Worm (Caenorhabditis elegans) whole organism, mixed stage, embryonic: ENCODE results near the gene Y43F8B.22.

Source experiments
- bed-3 ChIP-seq: fragments of 200-800 bp; sonication (Bioruptor generic); optimal IDR thresholded peaks from 3 replicates; lab custom pipeline; 2018; ENCODE audit warnings: mild to moderate bottlenecking, missing genetic modification characterization, moderate library complexity, missing compliant biosample characterization
- blmp-1 ChIP-seq: fragments of 150-350 bp; optimal IDR thresholded peaks from 2 replicates; lab custom pipeline; 2014; ENCODE audit warnings: missing biosample characterization, missing genetic modification characterization
- ceh-39 ChIP-seq: fragments of 150-350 bp; optimal IDR thresholded peaks from 2 replicates; lab custom pipeline; 2014; ENCODE audit warnings: missing biosample characterization, missing genetic modification characterization
- ceh-43 ChIP-seq: fragments of 200-800 bp; sonication (Bioruptor generic); optimal IDR thresholded peaks from 2 replicates; lab custom pipeline; 2018; ENCODE audit warnings: mild to moderate bottlenecking, missing genetic modification characterization, moderate library complexity, missing compliant biosample characterization
- ceh-83 ChIP-seq: fragments of 200-800 bp; sonication (Bioruptor generic); optimal IDR thresholded peaks from 2 replicates; lab custom pipeline; 2018; ENCODE audit warnings: mild to moderate bottlenecking, missing genetic modification characterization, missing compliant biosample characterization
- ces-1 ChIP-seq: fragments of 150-350 bp; optimal IDR thresholded peaks from 2 replicates; lab custom pipeline; 2014; ENCODE audit warnings: missing biosample characterization, missing genetic modification reagents, missing genetic modification characterization
- cnd-1 ChIP-seq: fragments of 200-800 bp; sonication (Bioruptor generic); optimal IDR thresholded peaks from 2 replicates; lab custom pipeline; 2018; ENCODE audit warnings: mild to moderate bottlenecking, missing genetic modification characterization, missing compliant biosample characterization
- drap-1 ChIP-seq: fragments of 200-800 bp; sonication (Bioruptor generic); optimal IDR thresholded peaks from 3 replicates; lab custom pipeline; 2018; ENCODE audit warnings: mild to moderate bottlenecking, missing genetic modification characterization, missing compliant biosample characterization
- elt-1 ChIP-seq: sonication (generic microtip); optimal IDR thresholded peaks from 2 replicates; lab custom pipeline; 2017; ENCODE audit warnings: missing genetic modification characterization, mild to moderate bottlenecking, missing compliant biosample characterization, antibody characterized with exemption, moderate library complexity, borderline replicate concordance; ENCODE audit not compliant: insufficient read depth
- flh-1 ChIP-seq: fragments of 200-800 bp; sonication (Bioruptor generic); optimal IDR thresholded peaks from 2 replicates; lab custom pipeline; 2018; ENCODE audit warnings: mild to moderate bottlenecking, missing genetic modification characterization, moderate library complexity, missing compliant biosample characterization
- ham-2 ChIP-seq: fragments of 200-800 bp; sonication (Bioruptor generic); optimal IDR thresholded peaks from 2 replicates; lab custom pipeline; 2018; ENCODE audit warnings: mild to moderate bottlenecking, missing genetic modification characterization, missing compliant biosample characterization
- hlh-1 ChIP-seq: fragments of 150-350 bp; optimal IDR thresholded peaks from 2 replicates; lab custom pipeline; 2014; ENCODE audit warnings: missing biosample characterization, missing genetic modification reagents, missing genetic modification characterization
- lin-13 ChIP-seq: fragments of 150-350 bp; optimal IDR thresholded peaks from 2 replicates; lab custom pipeline; 2014; ENCODE audit warnings: missing biosample characterization, missing genetic modification characterization
- lin-32 ChIP-seq: fragments of 200-800 bp; sonication (Bioruptor generic); optimal IDR thresholded peaks from 2 replicates; lab custom pipeline; 2018; ENCODE audit warnings: mild to moderate bottlenecking, missing genetic modification characterization, missing compliant biosample characterization
- lsy-2 ChIP-seq: fragments of 150-350 bp; optimal IDR thresholded peaks from 2 replicates; lab custom pipeline; 2014; ENCODE audit warnings: missing biosample characterization, missing genetic modification characterization
- mab-5 ChIP-seq: fragments of 150-350 bp; optimal IDR thresholded peaks from 2 replicates; lab custom pipeline; 2014; ENCODE audit warnings: missing biosample characterization, missing genetic modification characterization
- mls-2 ChIP-seq: sonication (generic microtip); optimal IDR thresholded peaks from 2 replicates; lab custom pipeline; 2016; ENCODE audit warnings: mild to moderate bottlenecking, missing genetic modification characterization, moderate library complexity, missing compliant biosample characterization
- nhr-2 ChIP-seq: fragments of 150-350 bp; optimal IDR thresholded peaks from 2 replicates; lab custom pipeline; 2014; ENCODE audit warnings: missing biosample characterization, missing genetic modification characterization
- nhr-237 ChIP-seq: fragments of 150-350 bp; optimal IDR thresholded peaks from 2 replicates; lab custom pipeline; 2014; ENCODE audit warnings: missing biosample characterization, missing genetic modification characterization
- nhr-28 ChIP-seq: fragments of 150-350 bp; optimal IDR thresholded peaks from 2 replicates; lab custom pipeline; 2014; ENCODE audit warnings: missing biosample characterization, missing genetic modification characterization
- nhr-76 ChIP-seq: sonication (generic microtip); optimal IDR thresholded peaks from 2 replicates; lab custom pipeline; 2017; ENCODE audit warnings: missing biosample characterization, missing genetic modification characterization
- pha-4 ChIP-seq: fragments of 150-350 bp; optimal IDR thresholded peaks from 2 replicates; lab custom pipeline; 2018; ENCODE audit warnings: missing biosample characterization, missing genetic modification reagents, missing genetic modification characterization
- sem-2 ChIP-seq: fragments of 200-800 bp; sonication (Bioruptor generic); optimal IDR thresholded peaks from 2 replicates; lab custom pipeline; 2018; ENCODE audit warnings: mild to moderate bottlenecking, missing genetic modification characterization, missing compliant biosample characterization
- snpc-4 ChIP-seq: fragments of 150-350 bp; optimal IDR thresholded peaks from 2 replicates; lab custom pipeline; 2014; ENCODE audit warnings: missing biosample characterization, missing genetic modification characterization
- sptf-1 ChIP-seq: sonication (generic microtip); optimal IDR thresholded peaks from 2 replicates; lab custom pipeline; 2017; ENCODE audit warnings: mild to moderate bottlenecking, missing genetic modification characterization, moderate library complexity, missing compliant biosample characterization
- tbx-8 ChIP-seq: fragments of 200-800 bp; sonication (Bioruptor generic); optimal IDR thresholded peaks from 2 replicates; lab custom pipeline; 2018; ENCODE audit warnings: mild to moderate bottlenecking, missing genetic modification characterization, moderate library complexity, missing compliant biosample characterization
- unc-120 ChIP-seq: sonication (generic microtip); optimal IDR thresholded peaks from 2 replicates; lab custom pipeline; 2017; ENCODE audit warnings: missing genetic modification characterization, missing compliant biosample characterization; ENCODE audit not compliant: poor library complexity, severe bottlenecking
- unc-62 ChIP-seq: fragments of 150-350 bp; optimal IDR thresholded peaks from 2 replicates; lab custom pipeline; 2014; ENCODE audit warnings: missing biosample characterization, missing genetic modification reagents, missing genetic modification characterization
- zip-8 ChIP-seq: fragments of 150-350 bp; optimal IDR thresholded peaks from 2 replicates; lab custom pipeline; 2014; ENCODE audit warnings: missing biosample characterization, missing genetic modification characterization
- ztf-11 ChIP-seq: fragments of 150-350 bp; optimal IDR thresholded peaks from 2 replicates; lab custom pipeline; 2014; ENCODE audit warnings: missing biosample characterization, missing genetic modification characterization

Y43F8B.22 gene

ce11 chrV:19485690-19486089, 3.1 kb downstream of the Y43F8B.22 start, which contains the start of gene Y43F8B.18:
TSS of gene Y43F8B.18 (plus strand) at chrV:19485990.
- TF ChIP-seq lin-13 (tag; lab: Kevin White, UChicago) (no peak), sem-2 (GFP tag; lab: Kevin White, UChicago) (no peak), drap-1 (GFP tag; lab: Kevin White, UChicago) (no peak), nhr-76 (tag; lab: Kevin White, UChicago) (no peak), nhr-28 (no peak), bed-3 (no peak), nhr-237 (tag; lab: Kevin White, UChicago) (no peak), tbx-8 (GFP tag; lab: Kevin White, UChicago) (no peak), hlh-1 (tag; lab: Kevin White, UChicago) (no peak), ces-1 (GFP tag; lab: Kevin White, UChicago) (no peak), pha-4 (tag; lab: Kevin White, UChicago) (no peak), cnd-1 (tag; lab: Kevin White, UChicago) (no peak), sptf-1 (tag; lab: Kevin White, UChicago) (no peak)
- TF ChIP-seq, all 35 proteins: peak for 0

- TF ChIP-seq tbx-8 (GFP tag; lab: Kevin White, UChicago) (no peak), mls-2 (no peak), unc-120 (tag; lab: Kevin White, UChicago) (no peak), ceh-83 (GFP tag; lab: Kevin White, UChicago) (no peak), lin-32 (GFP tag; lab: Kevin White, UChicago) (no peak), cnd-1 (tag; lab: Kevin White, UChicago) (no peak), nhr-237 (tag; lab: Kevin White, UChicago) (no peak), ceh-39 (tag; lab: Kevin White, UChicago) (no peak), zip-8 (no peak), elt-1 (no peak), flh-1 (no peak), sptf-1 (tag; lab: Kevin White, UChicago) (no peak), ham-2 (no peak), nhr-76 (tag; lab: Kevin White, UChicago) (no peak)
- TF ChIP-seq, all 35 proteins: peak for 0
Measured at ce11 chrV:19490461-19490860, 7.8 kb downstream of the Y43F8B.22 start, which contains the start of gene Y43F8B.7. TSS of gene Y43F8B.7 (plus strand) at chrV:19490761.

ce11 chrV:19491302-19491701, 8.7 kb downstream of the Y43F8B.22 start, which contains the start of gene Y43F8B.29:
TSS of gene Y43F8B.29 (plus strand) at chrV:19491602.
- TF ChIP-seq drap-1 (GFP tag; lab: Kevin White, UChicago) (no peak), mab-5 (tag; lab: Kevin White, UChicago) (no peak), sem-2 (GFP tag; lab: Kevin White, UChicago) (no peak), tbx-8 (GFP tag; lab: Kevin White, UChicago) (no peak), lsy-2 (tag; lab: Kevin White, UChicago) (no peak), ztf-11 (tag; lab: Kevin White, UChicago) (no peak), unc-62 (GFP tag; lab: Kevin White, UChicago) (no peak), elt-1 (no peak), ceh-83 (GFP tag; lab: Kevin White, UChicago) (no peak), lin-13 (tag; lab: Kevin White, UChicago) (no peak), blmp-1 (tag; lab: Kevin White, UChicago) (no peak), ceh-43 (GFP tag; lab: Kevin White, UChicago) (no peak), pha-4 (tag; lab: Kevin White, UChicago) (no peak), hlh-1 (tag; lab: Kevin White, UChicago) (no peak), ces-1 (GFP tag; lab: Kevin White, UChicago) (no peak)

DNA sequence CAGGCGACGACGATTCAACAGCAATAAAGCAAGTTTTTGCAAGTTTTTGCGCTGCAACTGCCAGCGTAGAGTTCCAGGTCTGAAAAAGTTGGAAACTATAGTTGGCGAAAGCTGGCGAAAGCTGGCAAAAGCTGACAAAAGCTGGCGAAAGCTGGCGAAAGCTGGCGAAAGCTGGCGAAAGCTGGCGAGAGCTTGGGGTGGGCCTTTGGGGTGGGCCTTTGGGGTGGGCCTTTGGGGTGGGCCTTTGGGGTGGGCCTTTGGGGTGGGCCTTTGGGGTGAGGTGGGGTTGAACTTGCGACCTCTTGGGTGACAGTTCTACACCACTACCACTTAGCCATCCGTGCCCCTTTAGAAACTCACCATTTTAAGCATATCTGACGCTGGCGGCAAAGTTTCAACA, 12.5 kb downstream of the Y43F8B.22 start:
- TF ChIP-seq ces-1 (GFP tag; lab: Kevin White, UChicago) (no peak), ham-2 (no peak), drap-1 (GFP tag; lab: Kevin White, UChicago) (peak; percentile 8), ceh-83 (GFP tag; lab: Kevin White, UChicago) (no peak)

ce11 chrV:19495587-19495986, 13.0 kb downstream of the Y43F8B.22 start, which contains the start of gene scl-21:
TSS of gene scl-21 (minus strand) at chrV:19495687.
- TF ChIP-seq mab-5 (tag; lab: Kevin White, UChicago) (no peak), ceh-83 (GFP tag; lab: Kevin White, UChicago) (no peak), lin-13 (tag; lab: Kevin White, UChicago) (no peak), cnd-1 (tag; lab: Kevin White, UChicago) (no peak), pha-4 (tag; lab: Kevin White, UChicago) (no peak), elt-1 (no peak), blmp-1 (tag; lab: Kevin White, UChicago) (no peak), ztf-11 (tag; lab: Kevin White, UChicago) (no peak), hlh-1 (tag; lab: Kevin White, UChicago) (no peak), flh-1 (no peak), nhr-237 (tag; lab: Kevin White, UChicago) (no peak), nhr-2 (tag; lab: Kevin White, UChicago) (no peak), ham-2 (no peak), snpc-4 (no peak)
